Worm (Caenorhabditis elegans) whole organism, L4 larva: ENCODE results near the gene nex-3.

ENCODE experiments used
- F37D6.2 ChIP-seq: sonication (generic microtip); optimal IDR thresholded peaks from 2 replicates; lab custom pipeline; 2016; ENCODE audit warnings: mild to moderate bottlenecking, missing genetic modification characterization, missing compliant biosample characterization
- F44E2.7 ChIP-seq: fragments of 200-800 bp; sonication (Bioruptor generic); IDR thresholded peaks from 2 replicates; pipeline ENCODE4 v2.1.2; 2022; ENCODE audit warnings: missing genetic modification characterization, missing compliant biosample characterization
- T20F7.1 ChIP-seq: fragments of 200-800 bp; sonication (Bioruptor generic); optimal IDR thresholded peaks from 2 replicates; lab custom pipeline; 2018; ENCODE audit warnings: mild to moderate bottlenecking, missing genetic modification characterization, missing compliant biosample characterization
- aha-1 ChIP-seq: fragments of 150-350 bp; peaks from one replicate; lab custom pipeline; 2014; ENCODE audit warnings: missing biosample characterization, missing genetic modification characterization
- aly-2 ChIP-seq: sonication (generic microtip); optimal IDR thresholded peaks from 2 replicates; lab custom pipeline; 2018; ENCODE audit warnings: missing biosample characterization, missing genetic modification characterization
- attf-4 ChIP-seq: sonication (generic microtip); optimal IDR thresholded peaks from 3 replicates; lab custom pipeline; 2017; ENCODE audit warnings: missing biosample characterization, missing genetic modification characterization
- ceh-20 ChIP-seq: fragments of 200-800 bp; sonication (Bioruptor generic); IDR thresholded peaks from 2 replicates; pipeline ENCODE4 v1.3.6; 2022; ENCODE audit warnings: missing genetic modification reagents, missing genetic modification characterization, missing compliant biosample characterization
- ces-1 ChIP-seq: fragments of 150-350 bp; sonication (generic microtip); optimal IDR thresholded peaks from 4 replicates; lab custom pipeline; 2014; ENCODE audit warnings: missing biosample characterization, missing genetic modification reagents, missing genetic modification characterization
- daf-16 ChIP-seq, 3 experiments: sonication (generic microtip); optimal IDR thresholded peaks; 2 replicates each; lab custom pipeline; 2016 to 2017; ENCODE audit warnings: missing genetic modification characterization in 3 of 3, missing genetic modification reagents in 3 of 3, mild to moderate bottlenecking in 2 of 3, missing compliant biosample characterization in 2 of 3, missing biosample characterization in 1 of 3, moderate library complexity in 1 of 3
- daf-19 ChIP-seq: fragments of 200-800 bp; sonication (Bioruptor generic); conservative IDR thresholded peaks from 2 replicates; pipeline ENCODE4 v1.3.6; 2022; ENCODE audit warnings: missing genetic modification characterization, missing compliant biosample characterization
- dmd-6 ChIP-seq: fragments of 200-800 bp; sonication (Bioruptor generic); IDR thresholded peaks from 2 replicates; pipeline ENCODE4 v1.3.6; 2022; ENCODE audit warnings: missing genetic modification reagents, missing genetic modification characterization, missing compliant biosample characterization
- dmd-8 ChIP-seq: fragments of 200-800 bp; sonication (Bioruptor generic); IDR thresholded peaks from 2 replicates; pipeline ENCODE4 v1.3.6; 2022; ENCODE audit warnings: missing genetic modification characterization, missing compliant biosample characterization
- duxl-1 ChIP-seq: sonication (generic microtip); optimal IDR thresholded peaks from 2 replicates; lab custom pipeline; 2016; ENCODE audit warnings: mild to moderate bottlenecking, missing genetic modification characterization, moderate library complexity, missing compliant biosample characterization; ENCODE audit not compliant: poor library complexity
- dve-1 ChIP-seq: sonication (generic microtip); optimal IDR thresholded peaks from 2 replicates; lab custom pipeline; 2017; ENCODE audit warnings: antibody characterized with exemption, mild to moderate bottlenecking, missing genetic modification characterization, missing compliant biosample characterization; ENCODE audit not compliant: insufficient read depth
- egl-27 ChIP-seq: sonication (generic microtip); optimal IDR thresholded peaks from 3 replicates; lab custom pipeline; 2017; ENCODE audit warnings: missing biosample characterization, missing genetic modification reagents, missing genetic modification characterization
- egl-43 ChIP-seq: fragments of 200-800 bp; sonication (Bioruptor generic); IDR thresholded peaks from 2 replicates; pipeline ENCODE4 v1.3.6; 2022; ENCODE audit warnings: missing genetic modification reagents, missing genetic modification characterization, missing compliant biosample characterization
- fkh-10 ChIP-seq: fragments of 150-350 bp; optimal IDR thresholded peaks from 2 replicates; lab custom pipeline; 2014; ENCODE audit warnings: missing biosample characterization, missing genetic modification reagents, missing genetic modification characterization
- hlh-11 ChIP-seq: fragments of 200-800 bp; sonication (Bioruptor generic); optimal IDR thresholded peaks from 2 replicates; lab custom pipeline; 2018; ENCODE audit warnings: mild to moderate bottlenecking, missing genetic modification characterization, missing compliant biosample characterization
- hlh-30 ChIP-seq: sonication (generic microtip); optimal IDR thresholded peaks from 2 replicates; lab custom pipeline; 2017; ENCODE audit warnings: antibody characterized with exemption, mild to moderate bottlenecking, missing genetic modification characterization, missing compliant biosample characterization; ENCODE audit not compliant: insufficient read depth
- lir-3 ChIP-seq: sonication (generic microtip); optimal IDR thresholded peaks from 2 replicates; lab custom pipeline; 2016; ENCODE audit warnings: mild to moderate bottlenecking, missing genetic modification characterization, missing compliant biosample characterization
- lsy-2 ChIP-seq, 2 experiments: fragments of 150-350 bp in 1 of 2; sonication (generic microtip) in 1 of 2; optimal IDR thresholded peaks; 2 replicates each; lab custom pipeline; 2014 to 2017; ENCODE audit warnings: missing biosample characterization in 2 of 2, missing genetic modification characterization in 2 of 2
- mdt-29 ChIP-seq: fragments of 200-800 bp; sonication (Bioruptor generic); IDR thresholded peaks from 2 replicates; pipeline ENCODE4 v1.3.6; 2022; ENCODE audit warnings: missing genetic modification reagents, missing genetic modification characterization, missing compliant biosample characterization
- mep-1 ChIP-seq: fragments of 150-350 bp; sonication (generic microtip); optimal IDR thresholded peaks from 3 replicates; lab custom pipeline; 2014; ENCODE audit warnings: missing biosample characterization, missing genetic modification characterization
- nhr-237 ChIP-seq: sonication (generic microtip); optimal IDR thresholded peaks from 2 replicates; lab custom pipeline; 2017; ENCODE audit warnings: missing biosample characterization, missing genetic modification characterization
- nhr-25 ChIP-seq: sonication (generic microtip); optimal IDR thresholded peaks from 2 replicates; lab custom pipeline; 2017; ENCODE audit warnings: missing genetic modification characterization, mild to moderate bottlenecking, missing compliant biosample characterization, antibody characterized with exemption, moderate library complexity, borderline replicate concordance; ENCODE audit not compliant: insufficient read depth
- nhr-28 ChIP-seq: fragments of 150-350 bp; optimal IDR thresholded peaks from 2 replicates; lab custom pipeline; 2014; ENCODE audit warnings: missing biosample characterization, missing genetic modification characterization
- nhr-48 ChIP-seq: sonication (generic microtip); optimal IDR thresholded peaks from 2 replicates; lab custom pipeline; 2016; ENCODE audit warnings: mild to moderate bottlenecking, missing genetic modification characterization, missing compliant biosample characterization
- nhr-6 ChIP-seq: fragments of 150-350 bp; optimal IDR thresholded peaks from 2 replicates; lab custom pipeline; 2014; ENCODE audit warnings: missing biosample characterization, missing genetic modification characterization
- nhr-76 ChIP-seq: fragments of 150-350 bp; optimal IDR thresholded peaks from 2 replicates; lab custom pipeline; 2014; ENCODE audit warnings: missing biosample characterization, missing genetic modification characterization
- nhr-77 ChIP-seq: fragments of 150-350 bp; optimal IDR thresholded peaks from 2 replicates; lab custom pipeline; 2014; ENCODE audit warnings: missing biosample characterization, missing genetic modification characterization
- pqm-1 ChIP-seq: sonication (generic microtip); optimal IDR thresholded peaks from 2 replicates; lab custom pipeline; 2017; ENCODE audit warnings: missing biosample characterization, missing genetic modification characterization
- saeg-2 ChIP-seq: fragments of 200-800 bp; sonication (Bioruptor generic); IDR thresholded peaks from 2 replicates; pipeline ENCODE4 v1.3.6; 2022; ENCODE audit warnings: missing genetic modification reagents, missing genetic modification characterization, missing compliant biosample characterization
- snpc-1.2 ChIP-seq: fragments of 200-800 bp; sonication (Bioruptor generic); IDR thresholded peaks from 2 replicates; pipeline ENCODE4 v1.3.6; 2022; ENCODE audit warnings: missing genetic modification reagents, missing genetic modification characterization, missing compliant biosample characterization
- spr-1 ChIP-seq: sonication (generic microtip); optimal IDR thresholded peaks from 2 replicates; lab custom pipeline; 2016; ENCODE audit warnings: mild to moderate bottlenecking, missing genetic modification characterization, missing compliant biosample characterization
- unc-130 ChIP-seq: sonication (generic microtip); optimal IDR thresholded peaks from 2 replicates; lab custom pipeline; 2016; ENCODE audit warnings: missing genetic modification reagents, missing genetic modification characterization, missing compliant biosample characterization
- unc-62 ChIP-seq, 3 experiments: fragments of 150-350 bp in 1 of 3; sonication (generic microtip); optimal IDR thresholded peaks in 2 of 3; peaks in 1 of 3; 1 replicate in 1 of 3; 2 replicates in 2 of 3; lab custom pipeline; 2014 to 2017; ENCODE audit warnings: missing biosample characterization in 3 of 3, missing genetic modification characterization in 3 of 3, missing genetic modification reagents in 3 of 3, missing genotype in 1 of 3
- zag-1 ChIP-seq: fragments of 150-350 bp; optimal IDR thresholded peaks from 2 replicates; lab custom pipeline; 2014; ENCODE audit warnings: missing biosample characterization, missing genetic modification characterization
- zfp-3 ChIP-seq: fragments of 200-800 bp; sonication (Bioruptor generic); conservative IDR thresholded peaks from 2 replicates; pipeline ENCODE4 v1.3.6; 2022; ENCODE audit warnings: missing genetic modification reagents, missing genetic modification characterization, missing compliant biosample characterization
- zip-2 ChIP-seq: fragments of 150-350 bp; optimal IDR thresholded peaks from 2 replicates; lab custom pipeline; 2014; ENCODE audit warnings: missing biosample characterization, missing genetic modification characterization

The nex-3 gene

DNA sequence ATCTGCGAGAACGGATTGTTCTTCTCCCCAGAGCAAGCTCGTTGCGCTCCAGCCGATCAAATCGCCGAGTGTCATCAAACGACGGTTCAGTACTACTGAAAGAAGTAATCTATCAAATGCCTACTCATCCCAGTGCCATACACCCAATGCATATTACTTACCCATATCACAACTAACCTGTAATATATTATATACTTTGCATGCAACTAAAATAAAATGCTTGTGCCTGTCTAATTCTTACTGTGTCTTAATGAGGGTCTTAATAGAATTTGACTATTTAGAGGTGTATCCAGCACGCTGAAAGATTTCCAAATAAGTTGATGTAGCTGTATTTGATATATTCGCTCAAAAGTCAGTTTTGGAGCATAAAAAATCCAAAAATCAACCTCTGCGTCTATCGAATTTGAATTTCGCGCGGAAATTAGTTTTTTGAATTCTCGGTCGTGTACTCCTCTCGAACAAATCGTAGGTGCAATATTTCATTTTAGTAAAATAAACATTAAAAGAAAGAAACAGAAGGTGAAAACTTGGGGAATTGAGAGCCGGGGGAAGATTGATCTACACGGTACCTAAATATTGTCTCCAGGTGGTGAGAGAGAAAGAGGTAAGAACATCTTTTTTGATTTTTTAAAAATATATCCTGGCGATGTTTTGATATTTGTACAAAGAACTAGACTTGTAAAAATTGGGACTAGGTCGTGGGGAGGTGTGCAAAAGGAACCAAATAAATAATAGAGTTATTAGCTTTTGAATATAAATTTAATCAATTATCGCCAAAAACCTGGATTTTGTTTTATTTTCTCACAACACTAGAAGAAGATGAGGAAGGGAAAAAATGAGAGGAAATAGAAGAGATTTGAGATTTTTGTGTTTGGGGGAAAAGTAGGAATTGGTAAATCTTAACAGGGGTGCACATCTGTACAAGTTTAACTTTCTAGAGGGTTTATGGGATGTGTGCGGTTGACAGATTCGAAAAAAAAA, 49.6 kb downstream of the nex-3 start (continued):
- no peak for TF ChIP-seq egl-27 (tag; lab: Kevin White, UChicago)
- TF ChIP-seq dmd-6 (GFP tag; lab: Robert Waterston, UW): peak; percentile 6; the same call in 1 of the 2 replicates
- peak; percentile 51 for TF ChIP-seq mdt-29 (GFP tag; lab: Robert Waterston, UW)
- no peak for TF ChIP-seq nhr-76 (tag; lab: Kevin White, UChicago)
- no peak for TF ChIP-seq spr-1 (tag; lab: Kevin White, UChicago)
- TF ChIP-seq duxl-1: peak; percentile 1
- TF ChIP-seq zag-1 (tag; lab: Kevin White, UChicago): no peak
- TF ChIP-seq daf-16 (GFP tag; optimal IDR thresholded peaks at IDR 0.05; lab: Kevin White, UChicago): no peak
- TF ChIP-seq daf-16 (tag; optimal IDR thresholded peaks at IDR 0.05; lab: Kevin White, UChicago): peak; percentile 39
- TF ChIP-seq fkh-10: no peak
- TF ChIP-seq nhr-237: no peak
- no peak for TF ChIP-seq saeg-2
- peak; percentile 2 for TF ChIP-seq ces-1 (GFP tag; lab: Kevin White, UChicago)

ce11 chrIII:4493008-4493777, 51.3 kb downstream of the nex-3 start:
- TF ChIP-seq nhr-237 (no peak), nhr-25 (tag; lab: Kevin White, UChicago) (no peak), nhr-28 (tag; lab: Kevin White, UChicago) (peak; percentile 52), F37D6.2 (tag; lab: Kevin White, UChicago) (no peak), mep-1 (tag; lab: Kevin White, UChicago) (peak; percentile 1), zfp-3 (GFP tag; lab: Robert Waterston, UW) (no peak; the same call in 1 of the 2 replicates), nhr-6 (tag; lab: Kevin White, UChicago) (no peak), attf-4 (tag; lab: Kevin White, UChicago) (no peak), hlh-11 (tag; lab: Kevin White, UChicago) (peak; percentile 50), T20F7.1 (no peak), ceh-20 (GFP tag; lab: Robert Waterston, UW) (no peak), dmd-8 (no peak), dve-1 (tag; lab: Kevin White, UChicago) (peak; percentile 37), F44E2.7 (GFP tag; lab: Robert Waterston, UW) (no peak), nhr-77 (tag; lab: Kevin White, UChicago) (peak; percentile 41), lir-3 (no peak), pqm-1 (tag; lab: Kevin White, UChicago) (peak; percentile 33), zip-2 (tag; lab: Kevin White, UChicago) (no peak), lsy-2 (tag; optimal IDR thresholded peaks at IDR 0.05; lab: Kevin White, UChicago) (no peak), nhr-48 (tag; lab: Kevin White, UChicago) (peak; percentile 4), aha-1 (tag; lab: Kevin White, UChicago) (no peak), snpc-1.2 (GFP tag; lab: Robert Waterston, UW) (no peak), egl-43 (GFP tag; lab: Robert Waterston, UW) (no peak), dmd-6 (GFP tag; lab: Robert Waterston, UW) (peak; percentile 68), daf-19 (GFP tag; lab: Robert Waterston, UW) (no peak), unc-130 (no peak), hlh-30 (tag; lab: Kevin White, UChicago) (peak; percentile 8), unc-62 (GFP tag; optimal IDR thresholded peaks at IDR 0.05 in 1 of 2; lab: Kevin White, UChicago) (no peak), unc-62 (tag; optimal IDR thresholded peaks at IDR 0.05; lab: Kevin White, UChicago) (no peak), daf-16 (GFP tag; optimal IDR thresholded peaks at IDR 0.05; lab: Kevin White, UChicago) (no peak), daf-16 (tag; optimal IDR thresholded peaks at IDR 0.05; lab: Kevin White, UChicago) (peak; percentile 39), aly-2 (tag; lab: Kevin White, UChicago) (no peak)
